Worm (Caenorhabditis elegans) whole organism, young adult: ENCODE data around the gene T26G10.5.

Experiments
- B0336.3 ChIP-seq: fragments of 200-800 bp; sonication (Bioruptor generic); IDR thresholded peaks from 2 replicates; pipeline ENCODE4 v1.3.6; 2022; ENCODE audit warnings: missing genetic modification characterization, missing compliant biosample characterization
- F23B12.7 ChIP-seq: sonication (generic microtip); optimal IDR thresholded peaks from 2 replicates; lab custom pipeline; 2017; ENCODE audit warnings: missing genetic modification characterization, mild to moderate bottlenecking, missing compliant biosample characterization, antibody characterized with exemption, moderate library complexity; ENCODE audit not compliant: insufficient read depth
- F49E8.2 ChIP-seq: sonication (generic microtip); optimal IDR thresholded peaks from 3 replicates; lab custom pipeline; 2017; ENCODE audit warnings: missing genetic modification characterization, mild to moderate bottlenecking, missing compliant biosample characterization, antibody characterized with exemption, moderate library complexity; ENCODE audit not compliant: insufficient read depth
- F57C9.4 ChIP-seq: sonication (generic microtip); optimal IDR thresholded peaks from 2 replicates; lab custom pipeline; 2017; ENCODE audit warnings: mild to moderate bottlenecking, missing genetic modification characterization, missing compliant biosample characterization
- Y53G8AR.9 ChIP-seq: fragments of 200-800 bp; sonication (Bioruptor generic); conservative IDR thresholded peaks from 2 replicates; pipeline ENCODE4 v1.3.6; 2022; ENCODE audit warnings: missing genetic modification reagents, missing genetic modification characterization, missing compliant biosample characterization
- Y67H2A.10 ChIP-seq: fragments of 200-800 bp; sonication (Bioruptor generic); conservative IDR thresholded peaks from 2 replicates; pipeline ENCODE4 v1.3.6; 2022; ENCODE audit warnings: missing genetic modification reagents, missing genetic modification characterization, missing compliant biosample characterization
- akir-1 ChIP-seq: fragments of 200-800 bp; sonication (Bioruptor generic); optimal IDR thresholded peaks from 2 replicates; lab custom pipeline; 2018; ENCODE audit warnings: mild to moderate bottlenecking, missing genetic modification characterization, moderate library complexity, missing compliant biosample characterization
- ama-1 ChIP-seq, 3 experiments: fragments of 150-350 bp in 1 of 3; sonication (generic microtip) in 2 of 3; optimal IDR thresholded peaks; 2 replicates each; lab custom pipeline; 2014 to 2018; ENCODE audit warnings: missing biosample characterization in 2 of 3, missing genetic modification characterization in 2 of 3, missing genetic modification reagents in 2 of 3
- aptf-3 ChIP-seq: fragments of 200-800 bp; sonication (Bioruptor generic); IDR thresholded peaks from 2 replicates; pipeline ENCODE4 v1.3.6; 2022; ENCODE audit warnings: missing genetic modification characterization, missing compliant biosample characterization
- ccch-3 ChIP-seq: fragments of 200-800 bp; sonication (Bioruptor generic); optimal IDR thresholded peaks from 2 replicates; lab custom pipeline; 2018; ENCODE audit warnings: mild to moderate bottlenecking, missing genetic modification characterization, missing compliant biosample characterization
- cebp-1 ChIP-seq, 2 experiments: fragments of 200-800 bp in 1 of 2; sonication (Bioruptor generic) in 1 of 2; sonication (generic microtip) in 1 of 2; IDR thresholded peaks in 1 of 2; optimal IDR thresholded peaks in 1 of 2; 2 replicates each; pipeline versions ENCODE4 v1.3.6 to Lab custom; 2017 to 2022; ENCODE audit warnings: missing compliant biosample characterization in 2 of 2, missing genetic modification characterization in 2 of 2, mild to moderate bottlenecking in 1 of 2, missing genetic modification reagents in 1 of 2, moderate library complexity in 1 of 2
- cebp-2 ChIP-seq: fragments of 200-800 bp; sonication (Bioruptor generic); IDR thresholded peaks from 2 replicates; pipeline ENCODE4 v1.3.6; 2022; ENCODE audit warnings: missing genetic modification characterization, missing compliant biosample characterization
- ceh-100 ChIP-seq: fragments of 200-800 bp; sonication (Bioruptor generic); IDR thresholded peaks from 2 replicates; pipeline ENCODE4 v1.3.6; 2022; ENCODE audit warnings: missing genetic modification reagents, missing genetic modification characterization, missing compliant biosample characterization
- ceh-58 ChIP-seq: fragments of 200-800 bp; sonication (Bioruptor generic); IDR thresholded peaks from 2 replicates; pipeline ENCODE4 v1.3.6; 2022; ENCODE audit warnings: missing genetic modification characterization, missing compliant biosample characterization
- ceh-91 ChIP-seq: fragments of 200-800 bp; sonication (Bioruptor generic); IDR thresholded peaks from 2 replicates; pipeline ENCODE4 v1.3.6; 2022; ENCODE audit warnings: missing genetic modification reagents, missing genetic modification characterization, missing compliant biosample characterization
- dpff-1 ChIP-seq: sonication (generic microtip); optimal IDR thresholded peaks from 2 replicates; lab custom pipeline; 2017; ENCODE audit warnings: mild to moderate bottlenecking, missing genetic modification characterization, missing compliant biosample characterization
- dpl-1 ChIP-seq: fragments of 150-350 bp; optimal IDR thresholded peaks from 2 replicates; lab custom pipeline; 2014; ENCODE audit warnings: missing biosample characterization, missing genetic modification reagents, missing genetic modification characterization
- efl-1 ChIP-seq: fragments of 150-350 bp; optimal IDR thresholded peaks from 2 replicates; lab custom pipeline; 2014; ENCODE audit warnings: missing biosample characterization, missing genetic modification reagents, missing genetic modification characterization
- egrh-3 ChIP-seq: fragments of 200-800 bp; sonication (Bioruptor generic); IDR thresholded peaks from 2 replicates; pipeline ENCODE4 v1.3.6; 2022; ENCODE audit warnings: missing genetic modification reagents, missing genetic modification characterization, missing compliant biosample characterization
- ekl-4 ChIP-seq: fragments of 200-800 bp; sonication (Bioruptor generic); IDR thresholded peaks from 2 replicates; pipeline ENCODE4 v1.3.6; 2022; ENCODE audit warnings: missing genetic modification reagents, missing genetic modification characterization, missing compliant biosample characterization
- hlh-26 ChIP-seq: fragments of 200-800 bp; sonication (Bioruptor generic); conservative IDR thresholded peaks from 2 replicates; pipeline ENCODE4 v1.3.6; 2022; ENCODE audit warnings: missing genetic modification reagents, missing genetic modification characterization, missing compliant biosample characterization
- hsf-1 ChIP-seq: fragments of 200-800 bp; sonication (Bioruptor generic); IDR thresholded peaks from 2 replicates; pipeline ENCODE4 v1.3.6; 2022; ENCODE audit warnings: missing genetic modification reagents, missing genetic modification characterization, missing compliant biosample characterization
- lin-54 ChIP-seq: fragments of 200-800 bp; sonication (Bioruptor generic); optimal IDR thresholded peaks from 2 replicates; lab custom pipeline; 2018; ENCODE audit warnings: mild to moderate bottlenecking, missing genetic modification characterization, missing compliant biosample characterization
- lir-1 ChIP-seq: fragments of 200-800 bp; sonication (Bioruptor generic); conservative IDR thresholded peaks from 2 replicates; pipeline ENCODE4 v1.3.6; 2022; ENCODE audit warnings: missing genetic modification reagents, missing genetic modification characterization, missing compliant biosample characterization
- mxl-1 ChIP-seq: sonication (generic microtip); optimal IDR thresholded peaks from 2 replicates; lab custom pipeline; 2016; ENCODE audit warnings: missing genetic modification characterization, missing compliant biosample characterization
- nhr-120 ChIP-seq: fragments of 200-800 bp; sonication (Bioruptor generic); IDR thresholded peaks from 2 replicates; pipeline ENCODE4 v1.3.6; 2022; ENCODE audit warnings: missing genetic modification characterization, missing compliant biosample characterization
- nhr-27 ChIP-seq: fragments of 200-800 bp; sonication (Bioruptor generic); optimal IDR thresholded peaks from 2 replicates; lab custom pipeline; 2018; ENCODE audit warnings: mild to moderate bottlenecking, missing genetic modification characterization, moderate library complexity, missing compliant biosample characterization
- nhr-80 ChIP-seq: sonication (generic microtip); optimal IDR thresholded peaks from 2 replicates; lab custom pipeline; 2016; ENCODE audit warnings: missing genetic modification characterization, missing compliant biosample characterization
- nhr-90 ChIP-seq: sonication (generic microtip); optimal IDR thresholded peaks from 2 replicates; lab custom pipeline; 2016; ENCODE audit warnings: missing genotype, mild to moderate bottlenecking, missing genetic modification characterization, missing compliant biosample characterization
- pbrm-1 ChIP-seq: fragments of 200-800 bp; sonication (Bioruptor generic); IDR thresholded peaks from 2 replicates; pipeline ENCODE4 v1.3.6; 2022; ENCODE audit warnings: missing genetic modification reagents, missing genetic modification characterization, missing compliant biosample characterization
- pha-4 ChIP-seq: fragments of 150-350 bp; sonication (generic microtip); optimal IDR thresholded peaks from 2 replicates; lab custom pipeline; 2014; ENCODE audit warnings: missing biosample characterization, missing genetic modification reagents, missing genetic modification characterization
- rcor-1 ChIP-seq: fragments of 200-800 bp; sonication (Bioruptor generic); IDR thresholded peaks from 2 replicates; pipeline ENCODE4 v1.3.6; 2022; ENCODE audit warnings: missing genetic modification reagents, missing genetic modification characterization, missing compliant biosample characterization
- repo-1 ChIP-seq: sonication (generic microtip); optimal IDR thresholded peaks from 2 replicates; lab custom pipeline; 2017; ENCODE audit warnings: mild to moderate bottlenecking, missing genetic modification characterization, missing compliant biosample characterization
- sea-2 ChIP-seq: fragments of 200-800 bp; sonication (Bioruptor generic); IDR thresholded peaks from 2 replicates; pipeline ENCODE4 v1.3.6; 2022; ENCODE audit warnings: missing genetic modification characterization, missing compliant biosample characterization
- snpc-1.1 ChIP-seq: sonication (generic microtip); optimal IDR thresholded peaks from 2 replicates; lab custom pipeline; 2017; ENCODE audit warnings: missing genetic modification characterization, mild to moderate bottlenecking, missing compliant biosample characterization, antibody characterized with exemption, moderate library complexity, missing genotype, missing genetic modification reagents; ENCODE audit not compliant: insufficient read depth
- snpc-1.3 ChIP-seq: sonication (generic microtip); optimal IDR thresholded peaks from 2 replicates; lab custom pipeline; 2017; ENCODE audit warnings: missing genetic modification characterization, mild to moderate bottlenecking, missing compliant biosample characterization, antibody characterized with exemption, moderate library complexity, missing genotype, missing genetic modification reagents; ENCODE audit not compliant: insufficient read depth
- tbp1 ChIP-seq: fragments of 200-800 bp; sonication (Bioruptor generic); optimal IDR thresholded peaks from 2 replicates; lab custom pipeline; 2018; ENCODE audit warnings: mild to moderate bottlenecking, missing genetic modification characterization, missing compliant biosample characterization
- tlf-1 ChIP-seq: fragments of 200-800 bp; sonication (Bioruptor generic); optimal IDR thresholded peaks from 2 replicates; lab custom pipeline; 2018; ENCODE audit warnings: mild to moderate bottlenecking, missing genetic modification characterization, missing compliant biosample characterization
- ztf-26 ChIP-seq: sonication (generic microtip); optimal IDR thresholded peaks from 2 replicates; lab custom pipeline; 2017; ENCODE audit warnings: missing genetic modification characterization, missing compliant biosample characterization
- ztf-3 ChIP-seq: fragments of 200-800 bp; sonication (Bioruptor generic); optimal IDR thresholded peaks from 2 replicates; lab custom pipeline; 2018; ENCODE audit warnings: mild to moderate bottlenecking, missing genetic modification characterization, missing compliant biosample characterization
- ztf-6 ChIP-seq: fragments of 200-800 bp; sonication (Bioruptor generic); IDR thresholded peaks from 2 replicates; pipeline ENCODE4 v1.3.6; 2022; ENCODE audit warnings: missing genetic modification reagents, missing genetic modification characterization, missing compliant biosample characterization

The T26G10.5 gene

DNA sequence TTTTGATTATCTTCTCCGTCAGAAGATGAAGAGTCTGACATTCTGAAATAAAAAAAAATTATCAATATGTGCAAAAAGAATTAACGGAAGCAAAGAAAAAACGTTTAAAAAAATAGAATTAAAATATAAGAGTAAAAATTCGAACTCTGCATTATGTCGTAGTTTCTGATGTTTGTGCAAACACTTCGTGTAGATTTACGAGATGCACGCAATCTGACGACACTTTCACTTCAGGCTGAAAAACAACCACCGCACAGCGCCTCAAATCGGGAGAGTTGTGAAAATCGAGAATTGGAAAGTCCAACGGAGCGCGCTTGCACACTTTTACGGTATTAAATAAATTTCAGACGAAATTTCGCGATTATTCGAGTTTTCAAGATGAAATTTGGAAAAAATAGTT lies 19.6 kb downstream of the T26G10.5 start, which contains the start of gene T26G10.1 (continued):
- TF ChIP-seq F23B12.7 (tag; lab: Kevin White, UChicago) (no peak), lir-1 (GFP tag; lab: Robert Waterston, UW) (peak; percentile 55), ceh-100 (peak; percentile 89), rcor-1 (GFP tag; lab: Robert Waterston, UW) (peak; percentile 86), hlh-26 (GFP tag; lab: Robert Waterston, UW) (no peak), lin-54 (GFP tag; lab: Kevin White, UChicago) (peak; percentile 60), snpc-1.1 (peak; percentile 73), mxl-1 (no peak), ztf-26 (tag; lab: Kevin White, UChicago) (no peak), ekl-4 (GFP tag; lab: Robert Waterston, UW) (peak; percentile 87), ztf-3 (GFP tag; lab: Kevin White, UChicago) (no peak), egrh-3 (GFP tag; lab: Robert Waterston, UW) (0 out of 2 replicates have a peak, but pooled peaks have one; percentile 36), tlf-1 (peak; percentile 52), aptf-3 (GFP tag; lab: Robert Waterston, UW) (no peak), dpl-1 (GFP tag; lab: Kevin White, UChicago) (no peak), ccch-3 (GFP tag; lab: Kevin White, UChicago) (no peak), sea-2 (no peak), efl-1 (GFP tag; lab: Kevin White, UChicago) (peak; percentile 24), nhr-27 (tag; lab: Kevin White, UChicago) (no peak), dpff-1 (tag; lab: Kevin White, UChicago) (no peak), ceh-58 (GFP tag; lab: Robert Waterston, UW) (no peak), cebp-1 (GFP tag; IDR thresholded peaks at IDR 0.05; lab: Robert Waterston, UW) (peak; percentile 44; the same call in 1 of the 2 replicates), cebp-1 (tag; optimal IDR thresholded peaks at IDR 0.05; lab: Kevin White, UChicago) (peak; percentile 66), pha-4 (tag; lab: Kevin White, UChicago) (no peak), nhr-90 (tag; lab: Kevin White, UChicago) (no peak), hsf-1 (peak; percentile 68), ama-1 (optimal IDR thresholded peaks at IDR 0.05; lab: Kevin White, UChicago) (no peak), ama-1 (GFP tag; optimal IDR thresholded peaks at IDR 0.05; lab: Kevin White, UChicago) (no peak), Y53G8AR.9 (GFP tag; lab: Robert Waterston, UW) (no peak), ztf-6 (GFP tag; lab: Robert Waterston, UW) (no peak), F57C9.4 (tag; lab: Kevin White, UChicago) (no peak), Y67H2A.10 (no peak), nhr-80 (tag; lab: Kevin White, UChicago) (peak; percentile 22), snpc-1.3 (tag; lab: Kevin White, UChicago) (peak; percentile 15), B0336.3 (no peak), nhr-120 (GFP tag; lab: Robert Waterston, UW) (no peak), ceh-91 (GFP tag; lab: Robert Waterston, UW) (peak; percentile 83), akir-1 (GFP tag; lab: Kevin White, UChicago) (no peak), repo-1 (tag; lab: Kevin White, UChicago) (no peak), tbp1 (peak; percentile 55), cebp-2 (GFP tag; lab: Robert Waterston, UW) (no peak), F49E8.2 (tag; lab: Kevin White, UChicago) (no peak), pbrm-1 (GFP tag; lab: Robert Waterston, UW) (peak; percentile 80)
